Fruit fly (Drosophila melanogaster) whole organism, embryonic: ENCODE data around the gene dpr20.

Experiments used
- Ada2b ChIP-seq: fragments of 200-800 bp; sonication (Bioruptor generic); IDR thresholded peaks from 2 replicates; pipeline ENCODE4 v1.3.6; 2022; ENCODE audit warnings: missing biosample characterization, missing genetic modification characterization
- CG10431 ChIP-seq: fragments of 200-800 bp; sonication (Bioruptor generic); optimal IDR thresholded peaks from 3 replicates; lab custom pipeline; 2018; ENCODE audit warnings: missing biosample characterization, mild to moderate bottlenecking, missing genetic modification characterization
- CG11696 ChIP-seq: fragments of 200-800 bp; sonication (Bioruptor generic); IDR thresholded peaks from 2 replicates; pipeline ENCODE4 v1.3.6; 2022; ENCODE audit warnings: missing biosample characterization, missing genetic modification characterization
- CG11723 ChIP-seq: fragments of 200-800 bp; sonication (Bioruptor generic); optimal IDR thresholded peaks from 2 replicates; lab custom pipeline; 2017; ENCODE audit warnings: missing biosample characterization, mild to moderate bottlenecking, missing genetic modification characterization
- CG12219 ChIP-seq: fragments of 200-800 bp; sonication (Bioruptor generic); optimal IDR thresholded peaks from 3 replicates; lab custom pipeline; 2018; ENCODE audit warnings: missing biosample characterization, mild to moderate bottlenecking, missing genetic modification characterization
- CG12659 ChIP-seq: fragments of 200-800 bp; sonication (Bioruptor generic); optimal IDR thresholded peaks from 3 replicates; lab custom pipeline; 2017; ENCODE audit warnings: mild to moderate bottlenecking, missing biosample characterization, missing genetic modification reagents, missing genetic modification characterization
- CG12769 ChIP-seq: fragments of 200-800 bp; sonication (Bioruptor generic); optimal IDR thresholded peaks from 2 replicates; lab custom pipeline; 2019; ENCODE audit warnings: missing biosample characterization, mild to moderate bottlenecking, missing genetic modification characterization, moderate library complexity
- CG17186 ChIP-seq: fragments of 200-800 bp; sonication (Bioruptor generic); optimal IDR thresholded peaks from 3 replicates; lab custom pipeline; 2017; ENCODE audit warnings: missing biosample characterization, missing genetic modification reagents, missing genetic modification characterization
- CG2202 ChIP-seq: fragments of 200-800 bp; sonication (Bioruptor generic); optimal IDR thresholded peaks from 2 replicates; lab custom pipeline; 2018; ENCODE audit warnings: missing biosample characterization, mild to moderate bottlenecking, missing genetic modification characterization
- CG34422 ChIP-seq: fragments of 200-800 bp; sonication (Bioruptor generic); IDR thresholded peaks from 3 replicates; pipeline ENCODE4 v1.3.6; 2022; ENCODE audit warnings: missing biosample characterization, missing genetic modification characterization
- CG42726 ChIP-seq: fragments of 200-800 bp; sonication (Bioruptor generic); IDR thresholded peaks from 2 replicates; pipeline ENCODE4 v1.3.6; 2022; ENCODE audit warnings: missing biosample characterization, missing genetic modification characterization; ENCODE audit not compliant: partially characterized antibody
- CG4282 ChIP-seq: fragments of 200-800 bp; sonication (Bioruptor generic); optimal IDR thresholded peaks from 2 replicates; lab custom pipeline; 2016; ENCODE audit warnings: missing biosample characterization, missing genetic modification characterization
- CG4707 ChIP-seq: fragments of 200-800 bp; sonication (Bioruptor generic); optimal IDR thresholded peaks from 2 replicates; lab custom pipeline; 2018; ENCODE audit warnings: missing biosample characterization, mild to moderate bottlenecking, missing genetic modification characterization, moderate library complexity
- CG7357 ChIP-seq: fragments of 200-800 bp; sonication (Bioruptor generic); IDR thresholded peaks from 3 replicates; pipeline ENCODE4 v1.3.6; 2022; ENCODE audit warnings: missing biosample characterization, missing genetic modification characterization
- CG8924 ChIP-seq: fragments of 200-800 bp; optimal IDR thresholded peaks from 3 replicates; lab custom pipeline; 2019; ENCODE audit warnings: missing biosample characterization, mild to moderate bottlenecking, missing genetic modification characterization, moderate library complexity
- Deaf1 ChIP-seq: fragments of 200-800 bp; optimal IDR thresholded peaks from 3 replicates; lab custom pipeline; 2019; ENCODE audit warnings: missing biosample characterization, mild to moderate bottlenecking, missing genetic modification characterization, moderate library complexity
- Dek ChIP-seq: fragments of 200-800 bp; sonication (Bioruptor generic); optimal IDR thresholded peaks from 3 replicates; lab custom pipeline; 2019; ENCODE audit warnings: missing biosample characterization, mild to moderate bottlenecking, missing genetic modification characterization, moderate library complexity
- Dip3 ChIP-seq: fragments of 200-800 bp; sonication (Bioruptor generic); optimal IDR thresholded peaks from 3 replicates; lab custom pipeline; 2016; ENCODE audit warnings: missing biosample characterization, missing genetic modification characterization
- H2.0 ChIP-seq: fragments of 200-800 bp; sonication (Bioruptor generic); IDR thresholded peaks from 2 replicates; pipeline ENCODE4 v1.3.6; 2022; ENCODE audit warnings: missing biosample characterization, missing genetic modification characterization
- Hr3 ChIP-seq: fragments of 200-800 bp; sonication (Bioruptor generic); optimal IDR thresholded peaks from 3 replicates; lab custom pipeline; 2016; ENCODE audit warnings: missing biosample characterization, missing genetic modification characterization
- Lhr ChIP-seq: fragments of 200-800 bp; sonication (Bioruptor generic); optimal IDR thresholded peaks from 3 replicates; lab custom pipeline; 2017; ENCODE audit warnings: mild to moderate bottlenecking, missing biosample characterization, missing genetic modification reagents, missing genetic modification characterization
- Mes4 ChIP-seq: fragments of 200-800 bp; sonication (Bioruptor generic); optimal IDR thresholded peaks from 2 replicates; lab custom pipeline; 2016; ENCODE audit warnings: missing biosample characterization, missing genetic modification characterization
- NC2α ChIP-seq: fragments of 200-800 bp; sonication (Bioruptor generic); optimal IDR thresholded peaks from 2 replicates; lab custom pipeline; 2016; ENCODE audit warnings: missing biosample characterization, missing genetic modification characterization
- Oli ChIP-seq: fragments of 200-800 bp; sonication (Bioruptor generic); optimal IDR thresholded peaks from 2 replicates; lab custom pipeline; 2018; ENCODE audit warnings: missing biosample characterization, mild to moderate bottlenecking, missing genetic modification characterization, moderate library complexity
- Opbp ChIP-seq: fragments of 200-800 bp; sonication (Bioruptor generic); IDR thresholded peaks from 3 replicates; pipeline ENCODE4 v1.3.6; 2022; ENCODE audit warnings: missing biosample characterization, missing genetic modification characterization; ENCODE audit not compliant: partially characterized antibody
- Sry-δ ChIP-seq: fragments of 200-800 bp; sonication (Bioruptor generic); optimal IDR thresholded peaks from 2 replicates; lab custom pipeline; 2016; ENCODE audit warnings: missing biosample characterization, missing genetic modification characterization
- Stat92E ChIP-seq, 3 experiments: fragments of >200 bp in 2 of 3; fragments of 200-800 bp in 1 of 3; sonication (Bioruptor generic) in 1 of 3; optimal IDR thresholded peaks; 2 replicates each; lab custom pipeline; 2017 to 2019; ENCODE audit warnings: missing biosample characterization in 3 of 3, missing genetic modification characterization in 3 of 3, mild to moderate bottlenecking in 1 of 3, moderate library complexity in 1 of 3
- Vsx1 ChIP-seq: fragments of 200-800 bp; sonication (Bioruptor generic); optimal IDR thresholded peaks from 2 replicates; lab custom pipeline; 2017; ENCODE audit warnings: missing biosample characterization, mild to moderate bottlenecking, missing genetic modification characterization, missing genetic modification reagents
- amos ChIP-seq: fragments of 200-800 bp; sonication (Bioruptor generic); IDR thresholded peaks from 2 replicates; pipeline ENCODE4 v1.3.6; 2022; ENCODE audit warnings: missing biosample characterization, missing genetic modification characterization; ENCODE audit not compliant: partially characterized antibody
- bsh ChIP-seq, 2 experiments: fragments of 200-800 bp; sonication (Bioruptor generic); optimal IDR thresholded peaks; 2 replicates each; lab custom pipeline; 2017 to 2018; ENCODE audit warnings: mild to moderate bottlenecking in 2 of 2, missing biosample characterization in 2 of 2, missing genetic modification characterization in 2 of 2, moderate library complexity in 1 of 2
- cg ChIP-seq: fragments of 200-800 bp; sonication (Bioruptor generic); optimal IDR thresholded peaks from 3 replicates; lab custom pipeline; 2019; ENCODE audit warnings: missing biosample characterization, mild to moderate bottlenecking, missing genetic modification characterization, moderate library complexity
- chif ChIP-seq, 2 experiments: fragments of 200-800 bp; sonication (Bioruptor generic); optimal IDR thresholded peaks; 3 replicates each; lab custom pipeline; 2016; ENCODE audit warnings: missing biosample characterization in 2 of 2, missing genetic modification characterization in 2 of 2
- chm ChIP-seq: fragments of 200-800 bp; sonication (Bioruptor generic); IDR thresholded peaks from 2 replicates; pipeline ENCODE4 v1.3.6; 2022; ENCODE audit warnings: missing biosample characterization, missing genetic modification characterization
- eyg ChIP-seq: fragments of 200-800 bp; sonication (Bioruptor generic); optimal IDR thresholded peaks from 3 replicates; lab custom pipeline; 2016; ENCODE audit warnings: missing biosample characterization, missing genetic modification characterization
- fu2 ChIP-seq: fragments of 200-800 bp; sonication (Bioruptor generic); optimal IDR thresholded peaks from 2 replicates; lab custom pipeline; 2016; ENCODE audit warnings: missing biosample characterization, missing genetic modification characterization
- gem ChIP-seq: fragments of 200-800 bp; sonication (Bioruptor generic); optimal IDR thresholded peaks from 2 replicates; lab custom pipeline; 2019; ENCODE audit warnings: missing biosample characterization, mild to moderate bottlenecking, missing genetic modification characterization, moderate library complexity
- mam ChIP-seq: fragments of 200-800 bp; sonication (Bioruptor generic); optimal IDR thresholded peaks from 3 replicates; lab custom pipeline; 2016; ENCODE audit warnings: missing biosample characterization, missing genetic modification characterization
- nau ChIP-seq: fragments of 200-800 bp; sonication (Bioruptor generic); optimal IDR thresholded peaks from 3 replicates; lab custom pipeline; 2017; ENCODE audit warnings: missing biosample characterization, mild to moderate bottlenecking, missing genetic modification characterization, missing genetic modification reagents
- onecut ChIP-seq: fragments of 200-800 bp; sonication (Bioruptor generic); IDR thresholded peaks from 2 replicates; pipeline ENCODE4 v1.3.6; 2022; ENCODE audit warnings: missing biosample characterization, missing genetic modification characterization
- org-1 ChIP-seq: fragments of 200-800 bp; sonication (Bioruptor generic); optimal IDR thresholded peaks from 2 replicates; lab custom pipeline; 2017; ENCODE audit warnings: missing biosample characterization, missing genetic modification characterization
- peb ChIP-seq: fragments of 200-800 bp; sonication (Bioruptor generic); IDR thresholded peaks from 2 replicates; pipeline ENCODE4 v1.3.6; 2022; ENCODE audit warnings: missing biosample characterization, missing genetic modification characterization
- pita ChIP-seq: fragments of 200-800 bp; sonication (Bioruptor generic); optimal IDR thresholded peaks from 2 replicates; lab custom pipeline; 2017; ENCODE audit warnings: missing biosample characterization, mild to moderate bottlenecking, missing genetic modification characterization
- prd ChIP-seq, 3 experiments: fragments of >200 bp in 2 of 3; fragments of 200-800 bp in 1 of 3; sonication (Bioruptor generic) in 1 of 3; optimal IDR thresholded peaks in 2 of 3; IDR thresholded peaks in 1 of 3; 2 replicates in 2 of 3; 3 replicates in 1 of 3; pipeline versions ENCODE4 v1.3.6 to Lab custom; 2017 to 2022; ENCODE audit warnings: missing biosample characterization in 1 of 3, missing genetic modification characterization in 1 of 3
- sob ChIP-seq: fragments of 200-800 bp; sonication (Bioruptor generic); IDR thresholded peaks from 2 replicates; pipeline ENCODE4 v1.3.6; 2022; ENCODE audit warnings: missing biosample characterization, missing genetic modification characterization
- unpg ChIP-seq: fragments of 200-800 bp; sonication (Bioruptor generic); optimal IDR thresholded peaks from 3 replicates; lab custom pipeline; 2018; ENCODE audit warnings: missing biosample characterization, mild to moderate bottlenecking, missing genetic modification characterization, moderate library complexity
- zen2 ChIP-seq: fragments of 200-800 bp; sonication (Bioruptor generic); IDR thresholded peaks from 3 replicates; pipeline ENCODE4 v1.3.6; 2022; ENCODE audit warnings: missing biosample characterization, missing genetic modification characterization; ENCODE audit not compliant: partially characterized antibody
- zf30C ChIP-seq: fragments of 200-800 bp; sonication (Bioruptor generic); optimal IDR thresholded peaks from 3 replicates; lab custom pipeline; 2018; ENCODE audit warnings: missing biosample characterization, mild to moderate bottlenecking, missing genetic modification characterization

Gene dpr20

dm6 chr3L:832897-833857 is 23.9 kb downstream of the dpr20 start, which contains the start of gene Sf3b3 (continued):
- TF ChIP-seq CG4282 (GFP tag; lab: Kevin White, UChicago) (no peak), bsh (GFP tag; optimal IDR thresholded peaks at IDR 0.05; lab: Kevin White, UChicago) (no peak), NC2α (GFP tag; lab: Kevin White, UChicago) (no peak), Ada2b (peak; percentile 32; the same call in 1 of the 2 replicates), onecut (GFP tag; lab: Robert Waterston, UW) (no peak), CG12769 (tag; lab: Kevin White, UChicago) (no peak), Deaf1 (tag; lab: Kevin White, UChicago) (no peak), CG34422 (GFP tag; lab: Robert Waterston, UW) (peak; percentile 49; the same call in 1 of the 3 replicates), chif (GFP tag; optimal IDR thresholded peaks at IDR 0.05; lab: Kevin White, UChicago) (no peak), peb (no peak), eyg (GFP tag; lab: Kevin White, UChicago) (no peak), H2.0 (GFP tag; lab: Robert Waterston, UW) (no peak), cg (GFP tag; lab: Kevin White, UChicago) (no peak), CG7357 (GFP tag; lab: Robert Waterston, UW) (peak; percentile 22; the same call in 1 of the 3 replicates), Opbp (GFP tag; lab: Robert Waterston, UW) (peak; percentile 76; the same call in 2 of the 3 replicates), Dip3 (GFP tag; lab: Kevin White, UChicago) (no peak), chm (GFP tag; lab: Robert Waterston, UW) (peak; percentile 58; the same call in 1 of the 2 replicates), org-1 (GFP tag; lab: Kevin White, UChicago) (no peak), CG4707 (GFP tag; lab: Kevin White, UChicago) (no peak), nau (no peak), CG2202 (tag; lab: Kevin White, UChicago) (no peak), Mes4 (GFP tag; lab: Kevin White, UChicago) (no peak), prd (optimal IDR thresholded peaks at IDR 0.05; lab: Kevin White, UChicago) (no peak), prd (GFP tag; IDR thresholded peaks at IDR 0.05; lab: Robert Waterston, UW) (peak; percentile 55), unpg (GFP tag; lab: Kevin White, UChicago) (no peak), CG12659 (GFP tag; lab: Kevin White, UChicago) (peak; percentile 14), amos (GFP tag; lab: Robert Waterston, UW) (peak; percentile 76), Stat92E (GFP tag; optimal IDR thresholded peaks at IDR 0.05; lab: Kevin White, UChicago) (peak in 1 of 3 experiments; percentile 59), Dek (tag; lab: Kevin White, UChicago) (no peak), mam (GFP tag; lab: Kevin White, UChicago) (peak; percentile 33), CG10431 (GFP tag; lab: Kevin White, UChicago) (no peak), zen2 (GFP tag; lab: Robert Waterston, UW) (peak; percentile 47; the same call in 1 of the 3 replicates), fu2 (GFP tag; lab: Kevin White, UChicago) (no peak), Sry-δ (GFP tag; lab: Kevin White, UChicago) (peak; percentile 74), pita (GFP tag; lab: Kevin White, UChicago) (no peak), Lhr (no peak), Hr3 (GFP tag; lab: Kevin White, UChicago) (no peak), Vsx1 (GFP tag; lab: Kevin White, UChicago) (no peak), Oli (tag; lab: Kevin White, UChicago) (no peak), CG11696 (GFP tag; lab: Robert Waterston, UW) (0 out of 2 replicates have a peak, but pooled peaks have one; percentile 35), zf30C (GFP tag; lab: Kevin White, UChicago) (no peak), CG17186 (GFP tag; lab: Kevin White, UChicago) (peak; percentile 27), CG12219 (GFP tag; lab: Kevin White, UChicago) (no peak), CG8924 (tag; lab: Kevin White, UChicago) (no peak), sob (GFP tag; lab: Robert Waterston, UW) (peak; percentile 53), CG11723 (GFP tag; lab: Kevin White, UChicago) (no peak), CG42726 (GFP tag; lab: Robert Waterston, UW) (peak; percentile 64), gem (tag; lab: Kevin White, UChicago) (no peak)
